Worm (Caenorhabditis elegans): ENCODE results near the gene pole-2.

DNA sequence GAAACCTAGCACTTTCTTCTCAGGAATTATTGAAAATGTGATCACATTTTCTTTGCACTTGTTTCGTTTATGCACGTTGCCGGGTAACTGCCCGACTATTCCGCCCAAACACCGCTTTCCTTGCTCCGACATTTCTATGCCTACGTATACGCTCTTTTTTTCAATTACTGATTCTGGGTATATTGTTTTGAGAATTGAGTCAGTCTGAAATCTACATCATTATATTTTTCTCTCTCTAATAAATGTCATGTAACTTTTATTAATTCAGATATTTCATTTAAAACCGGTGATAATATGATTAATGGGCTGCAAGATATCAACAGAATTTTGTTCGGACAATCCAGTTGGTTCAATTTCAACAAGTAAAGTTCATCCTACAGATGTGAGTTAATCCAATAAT is 11.0 kb upstream of the pole-2 start, which contains the start of gene ttll-11:
- no peak for TF ChIP-seq unc-55 (GFP tag; optimal IDR thresholded peaks at IDR 0.05)
- no peak for TF ChIP-seq unc-39 (tag; optimal IDR thresholded peaks at IDR 0.05)
- no peak for TF ChIP-seq ama-1 (optimal IDR thresholded peaks at IDR 0.05)
- TF ChIP-seq lsy-2 (tag; optimal IDR thresholded peaks at IDR 0.05) = no peak
- no peak for TF ChIP-seq unc-62 (GFP tag; optimal IDR thresholded peaks at IDR 0.05)
- no peak for TF ChIP-seq sma-9 (GFP tag; optimal IDR thresholded peaks at IDR 0.05)
- TF ChIP-seq sma-9 (tag; optimal IDR thresholded peaks at IDR 0.05) = no peak
- no peak for TF ChIP-seq mab-5 (tag; optimal IDR thresholded peaks at IDR 0.05)
- no peak for TF ChIP-seq zag-1 (tag; optimal IDR thresholded peaks at IDR 0.05)
- no peak for TF ChIP-seq lin-39 (tag; optimal IDR thresholded peaks at IDR 0.05)
- TF ChIP-seq nhr-77 (tag; optimal IDR thresholded peaks at IDR 0.05) = no peak
- no peak for TF ChIP-seq dmd-4 (tag; optimal IDR thresholded peaks at IDR 0.05)
- no peak for TF ChIP-seq ceh-82 (tag; optimal IDR thresholded peaks at IDR 0.05)
